Worm (Caenorhabditis elegans) whole organism, L3 larva: ENCODE results near the gene T01C8.2.

Experiments used
- aly-2 ChIP-seq: fragments of 150-350 bp; optimal IDR thresholded peaks from 2 replicates; lab custom pipeline; 2014; ENCODE audit warnings: missing biosample characterization, missing genetic modification characterization
- daf-12 ChIP-seq: fragments of 150-350 bp; optimal IDR thresholded peaks from 2 replicates; lab custom pipeline; 2014; ENCODE audit warnings: missing biosample characterization, missing genetic modification reagents, missing genetic modification characterization
- elt-3 ChIP-seq, 3 experiments: fragments of 150-350 bp in 1 of 3; sonication (generic microtip) in 2 of 3; optimal IDR thresholded peaks; 2 replicates in 2 of 3; 4 replicates in 1 of 3; lab custom pipeline; 2014 to 2017; ENCODE audit warnings: missing biosample characterization in 3 of 3, missing genetic modification characterization in 3 of 3
- eor-1 ChIP-seq, 2 experiments: fragments of 150-350 bp; optimal IDR thresholded peaks; 2 replicates each; lab custom pipeline; 2014 to 2018; ENCODE audit warnings: missing biosample characterization in 2 of 2, missing genetic modification characterization in 2 of 2
- mdl-1 ChIP-seq: fragments of 150-350 bp; optimal IDR thresholded peaks from 2 replicates; lab custom pipeline; 2014; ENCODE audit warnings: missing biosample characterization, missing genetic modification characterization
- nhr-11 ChIP-seq: fragments of 150-350 bp; optimal IDR thresholded peaks from 2 replicates; lab custom pipeline; 2014; ENCODE audit warnings: missing biosample characterization, missing genetic modification characterization
- nhr-25 ChIP-seq: sonication (generic microtip); optimal IDR thresholded peaks from 2 replicates; lab custom pipeline; 2017; ENCODE audit warnings: missing biosample characterization, missing genetic modification characterization
- nhr-77 ChIP-seq: fragments of 150-350 bp; optimal IDR thresholded peaks from 2 replicates; lab custom pipeline; 2014; ENCODE audit warnings: missing biosample characterization, missing genetic modification characterization
- pha-4 ChIP-seq: fragments of 150-350 bp; optimal IDR thresholded peaks from 2 replicates; lab custom pipeline; 2014; ENCODE audit warnings: missing biosample characterization, missing genetic modification reagents, missing genetic modification characterization
- snpc-4 ChIP-seq: fragments of 150-350 bp; optimal IDR thresholded peaks from 2 replicates; lab custom pipeline; 2014; ENCODE audit warnings: missing biosample characterization, missing genetic modification characterization
- tbx-2 ChIP-seq: sonication (generic microtip); optimal IDR thresholded peaks from 2 replicates; lab custom pipeline; 2016; ENCODE audit warnings: mild to moderate bottlenecking, missing genetic modification characterization, missing compliant biosample characterization
- unc-62 ChIP-seq: fragments of 150-350 bp; sonication (generic microtip); optimal IDR thresholded peaks from 4 replicates; lab custom pipeline; 2014; ENCODE audit warnings: missing biosample characterization, missing genetic modification reagents, missing genetic modification characterization
- ztf-4 ChIP-seq: fragments of 150-350 bp; optimal IDR thresholded peaks from 2 replicates; lab custom pipeline; 2014; ENCODE audit warnings: missing biosample characterization, missing genetic modification characterization

DNA sequence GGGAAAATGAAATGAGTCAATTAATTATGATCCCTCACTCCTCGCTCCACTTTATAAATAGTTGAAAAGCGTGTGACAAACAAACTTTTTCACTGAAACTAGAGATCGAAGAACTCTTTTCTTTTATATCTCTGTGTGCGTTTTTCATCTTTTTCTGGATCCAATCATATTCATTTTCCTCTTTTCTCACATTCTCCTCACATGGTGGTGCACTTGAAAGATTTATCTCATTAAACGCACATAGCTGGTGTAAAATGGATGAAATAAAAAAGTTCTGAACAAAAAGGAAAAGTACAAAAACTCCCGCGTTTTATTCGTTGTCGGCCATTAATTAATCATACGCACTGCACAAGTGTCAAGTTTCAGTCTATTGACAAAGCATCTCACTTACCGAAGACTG is 34.0 kb upstream of the T01C8.2 start:
- TF ChIP-seq tbx-2 (tag; lab: Kevin White, UChicago) (no peak), nhr-25 (tag; lab: Kevin White, UChicago) (no peak), daf-12 (tag; lab: Kevin White, UChicago) (no peak), eor-1 (tag; optimal IDR thresholded peaks at IDR 0.05; lab: Kevin White, UChicago) (no peak), unc-62 (no peak), aly-2 (no peak), ztf-4 (no peak), nhr-77 (no peak), mdl-1 (no peak), pha-4 (no peak), snpc-4 (tag; lab: Kevin White, UChicago) (no peak), elt-3 (tag; optimal IDR thresholded peaks at IDR 0.05; lab: Kevin White, UChicago) (no peak), nhr-11 (tag; lab: Kevin White, UChicago) (no peak)
